Worm (Caenorhabditis elegans) whole organism, L4 larva: Measurements from ENCODE around the gene K11H12.6.
A peak's percentile ranks its signal among the peaks of the same experiment; 100 is the strongest.

Source experiments
- F26F4.8 ChIP-seq: fragments of 200-800 bp; sonication (Bioruptor generic); conservative IDR thresholded peaks from 2 replicates; pipeline ENCODE4 v1.3.6; 2022; ENCODE audit warnings: missing genetic modification characterization, missing compliant biosample characterization
- T20F7.1 ChIP-seq: fragments of 200-800 bp; sonication (Bioruptor generic); optimal IDR thresholded peaks from 2 replicates; lab custom pipeline; 2018; ENCODE audit warnings: mild to moderate bottlenecking, missing genetic modification characterization, missing compliant biosample characterization
- T26A8.4 ChIP-seq: fragments of 200-800 bp; sonication (Bioruptor generic); IDR thresholded peaks from 2 replicates; pipeline ENCODE4 v1.3.6; 2022; ENCODE audit warnings: missing genetic modification characterization, missing compliant biosample characterization
- Y48G9A.11 ChIP-seq: fragments of 200-800 bp; sonication (Bioruptor generic); IDR thresholded peaks from 2 replicates; pipeline ENCODE4 v1.3.6; 2022; ENCODE audit warnings: missing genetic modification reagents, missing genetic modification characterization, missing compliant biosample characterization
- ama-1 ChIP-seq: fragments of 150-350 bp; optimal IDR thresholded peaks from 2 replicates; lab custom pipeline; 2014; ENCODE audit warnings: inconsistent platforms, mixed read lengths
- ceh-82 ChIP-seq: sonication (generic microtip); optimal IDR thresholded peaks from 2 replicates; lab custom pipeline; 2017; ENCODE audit warnings: missing biosample characterization, missing genetic modification characterization
- daf-16 ChIP-seq, 3 experiments: sonication (generic microtip); optimal IDR thresholded peaks; 2 replicates each; lab custom pipeline; 2016 to 2017; ENCODE audit warnings: missing genetic modification characterization in 3 of 3, missing genetic modification reagents in 3 of 3, mild to moderate bottlenecking in 2 of 3, missing compliant biosample characterization in 2 of 3, missing biosample characterization in 1 of 3, moderate library complexity in 1 of 3
- dmd-6 ChIP-seq: fragments of 200-800 bp; sonication (Bioruptor generic); IDR thresholded peaks from 2 replicates; pipeline ENCODE4 v1.3.6; 2022; ENCODE audit warnings: missing genetic modification reagents, missing genetic modification characterization, missing compliant biosample characterization
- dmd-9 ChIP-seq: fragments of 200-800 bp; sonication (Bioruptor generic); IDR thresholded peaks from 2 replicates; pipeline ENCODE4 v1.3.6; 2022; ENCODE audit warnings: missing genetic modification reagents, missing genetic modification characterization, missing compliant biosample characterization
- duxl-1 ChIP-seq: sonication (generic microtip); optimal IDR thresholded peaks from 2 replicates; lab custom pipeline; 2016; ENCODE audit warnings: mild to moderate bottlenecking, missing genetic modification characterization, moderate library complexity, missing compliant biosample characterization; ENCODE audit not compliant: poor library complexity
- gei-8 ChIP-seq: fragments of 200-800 bp; sonication (Bioruptor generic); optimal IDR thresholded peaks from 2 replicates; lab custom pipeline; 2018; ENCODE audit warnings: mild to moderate bottlenecking, missing genetic modification characterization, missing compliant biosample characterization
- hif-1 ChIP-seq, 2 experiments: sonication (generic microtip); optimal IDR thresholded peaks; 2 replicates each; lab custom pipeline; 2016 to 2017; ENCODE audit warnings: missing compliant biosample characterization in 2 of 2, missing genetic modification characterization in 2 of 2, missing genetic modification reagents in 2 of 2, missing genotype in 2 of 2, mild to moderate bottlenecking in 1 of 2
- hlh-11 ChIP-seq: fragments of 200-800 bp; sonication (Bioruptor generic); optimal IDR thresholded peaks from 2 replicates; lab custom pipeline; 2018; ENCODE audit warnings: mild to moderate bottlenecking, missing genetic modification characterization, missing compliant biosample characterization
- hmg-1.1 ChIP-seq: fragments of 200-800 bp; sonication (Bioruptor generic); IDR thresholded peaks from 2 replicates; pipeline ENCODE4 v1.3.6; 2022; ENCODE audit warnings: missing genetic modification reagents, missing genetic modification characterization, missing compliant biosample characterization
- lin-15B ChIP-seq: fragments of 150-350 bp; sonication (generic microtip); optimal IDR thresholded peaks from 3 replicates; lab custom pipeline; 2014; ENCODE audit warnings: missing biosample characterization, missing genetic modification characterization
- madf-9 ChIP-seq: fragments of 200-800 bp; sonication (Bioruptor generic); conservative IDR thresholded peaks from 2 replicates; pipeline ENCODE4 v1.3.6; 2022; ENCODE audit warnings: missing genetic modification reagents, missing genetic modification characterization, missing compliant biosample characterization
- mes-2 ChIP-seq: sonication (generic microtip); optimal IDR thresholded peaks from 2 replicates; lab custom pipeline; 2016; ENCODE audit warnings: missing genotype, mild to moderate bottlenecking, missing genetic modification characterization, missing compliant biosample characterization; ENCODE audit not compliant: poor library complexity, severe bottlenecking
- mxl-2 ChIP-seq: fragments of 200-800 bp; sonication (Bioruptor generic); conservative IDR thresholded peaks from 2 replicates; pipeline ENCODE4 v1.3.6; 2022; ENCODE audit warnings: missing genetic modification reagents, missing genetic modification characterization, missing compliant biosample characterization
- mxl-3 ChIP-seq: fragments of 200-800 bp; sonication (Bioruptor generic); optimal IDR thresholded peaks from 2 replicates; lab custom pipeline; 2018; ENCODE audit warnings: mild to moderate bottlenecking, missing genetic modification characterization, missing compliant biosample characterization
- nhr-10 ChIP-seq: fragments of 150-350 bp; optimal IDR thresholded peaks from 2 replicates; lab custom pipeline; 2014; ENCODE audit warnings: missing biosample characterization, missing genetic modification characterization
- nhr-25 ChIP-seq: sonication (generic microtip); optimal IDR thresholded peaks from 2 replicates; lab custom pipeline; 2017; ENCODE audit warnings: missing genetic modification characterization, mild to moderate bottlenecking, missing compliant biosample characterization, antibody characterized with exemption, moderate library complexity, borderline replicate concordance; ENCODE audit not compliant: insufficient read depth
- nhr-28 ChIP-seq: fragments of 150-350 bp; optimal IDR thresholded peaks from 2 replicates; lab custom pipeline; 2014; ENCODE audit warnings: missing biosample characterization, missing genetic modification characterization
- nhr-41 ChIP-seq: fragments of 200-800 bp; sonication (Bioruptor generic); IDR thresholded peaks from 2 replicates; pipeline ENCODE4 v1.3.6; 2022; ENCODE audit warnings: missing genetic modification reagents, missing genetic modification characterization, missing compliant biosample characterization
- nhr-42 ChIP-seq: fragments of 200-800 bp; sonication (Bioruptor generic); IDR thresholded peaks from 2 replicates; pipeline ENCODE4 v1.3.6; 2022; ENCODE audit warnings: missing genetic modification characterization, missing compliant biosample characterization
- nhr-48 ChIP-seq: sonication (generic microtip); optimal IDR thresholded peaks from 2 replicates; lab custom pipeline; 2016; ENCODE audit warnings: mild to moderate bottlenecking, missing genetic modification characterization, missing compliant biosample characterization
- nhr-76 ChIP-seq: fragments of 150-350 bp; optimal IDR thresholded peaks from 2 replicates; lab custom pipeline; 2014; ENCODE audit warnings: missing biosample characterization, missing genetic modification characterization
- php-3 ChIP-seq: fragments of 200-800 bp; sonication (Bioruptor generic); IDR thresholded peaks from 2 replicates; pipeline ENCODE4 v1.3.6; 2022; ENCODE audit warnings: missing genetic modification reagents, missing genetic modification characterization, missing compliant biosample characterization
- pqm-1 ChIP-seq: sonication (generic microtip); optimal IDR thresholded peaks from 2 replicates; lab custom pipeline; 2017; ENCODE audit warnings: missing biosample characterization, missing genetic modification characterization
- snpc-1.2 ChIP-seq: fragments of 200-800 bp; sonication (Bioruptor generic); IDR thresholded peaks from 2 replicates; pipeline ENCODE4 v1.3.6; 2022; ENCODE audit warnings: missing genetic modification reagents, missing genetic modification characterization, missing compliant biosample characterization
- spr-3 ChIP-seq: fragments of 200-800 bp; sonication (Bioruptor generic); optimal IDR thresholded peaks from 2 replicates; lab custom pipeline; 2018; ENCODE audit warnings: mild to moderate bottlenecking, missing genetic modification characterization, missing compliant biosample characterization
- unc-130 ChIP-seq: sonication (generic microtip); optimal IDR thresholded peaks from 2 replicates; lab custom pipeline; 2016; ENCODE audit warnings: missing genetic modification reagents, missing genetic modification characterization, missing compliant biosample characterization
- unc-62 ChIP-seq, 3 experiments: fragments of 150-350 bp in 1 of 3; sonication (generic microtip); optimal IDR thresholded peaks in 2 of 3; peaks in 1 of 3; 1 replicate in 1 of 3; 2 replicates in 2 of 3; lab custom pipeline; 2014 to 2017; ENCODE audit warnings: missing biosample characterization in 3 of 3, missing genetic modification characterization in 3 of 3, missing genetic modification reagents in 3 of 3, missing genotype in 1 of 3
- vab-7 ChIP-seq: fragments of 200-800 bp; sonication (Bioruptor generic); IDR thresholded peaks from 2 replicates; pipeline ENCODE4 v1.3.6; 2022; ENCODE audit warnings: missing genetic modification reagents, missing genetic modification characterization, missing compliant biosample characterization
- zfp-3 ChIP-seq: fragments of 200-800 bp; sonication (Bioruptor generic); conservative IDR thresholded peaks from 2 replicates; pipeline ENCODE4 v1.3.6; 2022; ENCODE audit warnings: missing genetic modification reagents, missing genetic modification characterization, missing compliant biosample characterization

The K11H12.6 gene

ce11 chrIV:670455-670854 is 3.4 kb downstream of the K11H12.6 start, which contains the start of gene K11H12.11:
Gene K11H12.11 (minus strand): TSS chrIV:670555.
- TF ChIP-seq ceh-82, result no peak
- no peak for TF ChIP-seq nhr-41 (GFP tag; lab: Robert Waterston, UW)
- no peak for TF ChIP-seq daf-16 (GFP tag; optimal IDR thresholded peaks at IDR 0.05; lab: Kevin White, UChicago)
- TF ChIP-seq daf-16 (tag; optimal IDR thresholded peaks at IDR 0.05; lab: Kevin White, UChicago), result peak; percentile 38

DNA sequence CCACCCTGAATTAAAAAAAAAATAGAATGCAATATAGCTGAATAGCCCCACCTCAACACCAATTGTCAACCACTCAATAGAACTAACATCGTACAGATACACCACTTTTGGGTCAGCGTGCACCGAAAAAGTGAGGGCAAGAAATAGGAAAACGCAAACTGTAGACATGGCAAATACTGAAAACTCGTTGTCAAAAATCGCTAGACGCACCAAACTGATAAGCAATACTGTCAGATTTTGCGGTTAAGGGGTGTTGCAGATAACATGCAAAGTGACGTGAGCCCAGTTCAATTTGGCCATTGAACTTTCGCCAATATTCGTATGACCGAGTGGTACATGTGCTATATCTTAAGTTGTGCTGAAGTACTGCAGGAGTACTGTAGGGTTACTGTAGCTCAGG is 6.2 kb downstream of the K11H12.6 start, which contains the start of gene K11H12.3:
Gene K11H12.3 (minus strand): TSS at position 168 of the 400 bp plus-strand sequence.
- TF ChIP-seq hlh-11 (peak; percentile 26), dmd-6 (GFP tag; lab: Robert Waterston, UW) (peak; percentile 87), nhr-28 (tag; lab: Kevin White, UChicago) (peak; percentile 52), php-3 (GFP tag; lab: Robert Waterston, UW) (no peak), pqm-1 (tag; lab: Kevin White, UChicago) (peak; percentile 57), daf-16 (GFP tag; optimal IDR thresholded peaks at IDR 0.05; lab: Kevin White, UChicago) (no peak), daf-16 (tag; optimal IDR thresholded peaks at IDR 0.05; lab: Kevin White, UChicago) (peak; percentile 61), vab-7 (GFP tag; lab: Robert Waterston, UW) (no peak), mxl-3 (GFP tag; lab: Kevin White, UChicago) (peak; percentile 20)

- TF ChIP-seq dmd-6 (GFP tag; lab: Robert Waterston, UW), result peak; percentile 69
- TF ChIP-seq pqm-1 (tag; lab: Kevin White, UChicago), result peak; percentile 45
- peak; percentile 37 for TF ChIP-seq nhr-28 (tag; lab: Kevin White, UChicago)
- no peak for TF ChIP-seq lin-15B (tag; lab: Kevin White, UChicago)
- no peak for TF ChIP-seq nhr-76 (tag; lab: Kevin White, UChicago)
- no peak for TF ChIP-seq daf-16 (GFP tag; optimal IDR thresholded peaks at IDR 0.05; lab: Kevin White, UChicago)
- peak; percentile 16 for TF ChIP-seq daf-16 (tag; optimal IDR thresholded peaks at IDR 0.05; lab: Kevin White, UChicago)
- TF ChIP-seq duxl-1 (tag; lab: Kevin White, UChicago), result no peak
- no peak for TF ChIP-seq nhr-48 (tag; lab: Kevin White, UChicago)
- peak in 1 of 2 experiments; percentile 92 for TF ChIP-seq unc-62 (GFP tag; optimal IDR thresholded peaks at IDR 0.05 in 1 of 2; lab: Kevin White, UChicago)
- TF ChIP-seq unc-62 (tag; optimal IDR thresholded peaks at IDR 0.05; lab: Kevin White, UChicago), result no peak
- no peak for TF ChIP-seq F26F4.8 (GFP tag; lab: Robert Waterston, UW)
- TF ChIP-seq, all 104 proteins: peak for 5
Measured at ce11 chrIV:675471-676159, 8.5 kb downstream of the K11H12.6 start, which contains the start of the genes K11H12.4 and K11H12.10. Gene K11H12.4 (minus strand): TSS chrIV:675883. Gene K11H12.10 (plus strand): TSS chrIV:676075.

ce11 chrIV:676280-676679 is 9.2 kb downstream of the K11H12.6 start, which contains the start of gene K11H12.5:
Gene K11H12.5 (plus strand): TSS chrIV:676580.
- TF ChIP-seq mes-2 (tag; lab: Kevin White, UChicago), result no peak
- no peak for TF ChIP-seq zfp-3 (GFP tag; lab: Robert Waterston, UW)
- no peak for TF ChIP-seq T26A8.4 (GFP tag; lab: Robert Waterston, UW)
- no peak for TF ChIP-seq nhr-10
- no peak for TF ChIP-seq dmd-9 (GFP tag; lab: Robert Waterston, UW)
- TF ChIP-seq spr-3 (GFP tag; lab: Kevin White, UChicago), result no peak
- TF ChIP-seq hmg-1.1 (GFP tag; lab: Robert Waterston, UW), result no peak
- no peak for TF ChIP-seq madf-9 (GFP tag; lab: Robert Waterston, UW)
- TF ChIP-seq nhr-42 (GFP tag; lab: Robert Waterston, UW), result no peak
- no peak for TF ChIP-seq unc-130 (GFP tag; lab: Kevin White, UChicago)
- no peak for TF ChIP-seq ama-1 (lab: Kevin White, UChicago)
- TF ChIP-seq T20F7.1 (GFP tag; lab: Kevin White, UChicago), result no peak
- TF ChIP-seq nhr-25 (tag; lab: Kevin White, UChicago), result no peak
- TF ChIP-seq hif-1 (tag; optimal IDR thresholded peaks at IDR 0.05; lab: Kevin White, UChicago), result no peak
- TF ChIP-seq unc-62 (GFP tag; optimal IDR thresholded peaks at IDR 0.05 in 1 of 2; lab: Kevin White, UChicago), result no peak
- TF ChIP-seq unc-62 (tag; optimal IDR thresholded peaks at IDR 0.05; lab: Kevin White, UChicago), result no peak
- TF ChIP-seq Y48G9A.11 (GFP tag; lab: Robert Waterston, UW), result no peak
- TF ChIP-seq snpc-1.2 (GFP tag; lab: Robert Waterston, UW), result no peak
- no peak for TF ChIP-seq mxl-2 (GFP tag; lab: Robert Waterston, UW)
- no peak for TF ChIP-seq gei-8 (GFP tag; lab: Kevin White, UChicago)
